Fruit fly (Drosophila melanogaster) whole organism, wandering third instar larva: ENCODE results near the gene Surf1.

Source experiments
- Abd-B ChIP-seq: fragments of >200 bp; optimal IDR thresholded peaks from 2 replicates; lab custom pipeline; 2017; ENCODE audit warnings: missing biosample characterization, missing genetic modification characterization
- Hnf4 ChIP-seq: fragments of 200-800 bp; sonication (Bioruptor generic); optimal IDR thresholded peaks from 2 replicates; lab custom pipeline; 2016; ENCODE audit warnings: missing biosample characterization, mild to moderate bottlenecking, missing genetic modification characterization
- Jra ChIP-seq: sonication (Bioruptor generic); optimal IDR thresholded peaks from 2 replicates; lab custom pipeline; 2016; ENCODE audit warnings: missing biosample characterization, missing genetic modification characterization
- Mio ChIP-seq: sonication (Bioruptor generic); optimal IDR thresholded peaks from 2 replicates; lab custom pipeline; 2016; ENCODE audit warnings: missing biosample characterization, missing genetic modification characterization
- Myc ChIP-seq: fragments of >200 bp; optimal IDR thresholded peaks from 2 replicates; lab custom pipeline; 2017
- br ChIP-seq: fragments of 200-800 bp; sonication (Bioruptor generic); optimal IDR thresholded peaks from 2 replicates; lab custom pipeline; 2016; ENCODE audit warnings: missing biosample characterization, missing genetic modification characterization
- dl ChIP-seq, 2 experiments: fragments of 175-275, 200-275 bp in 1 of 2; fragments of 200-275 bp in 1 of 2; sonication (Bioruptor generic); optimal IDR thresholded peaks; lab custom pipeline; 2018; ENCODE audit warnings: mild to moderate bottlenecking in 2 of 2, missing biosample characterization in 2 of 2, missing genetic modification characterization in 2 of 2, moderate library complexity in 2 of 2; ENCODE audit not compliant: partially characterized antibody in 2 of 2, insufficient read depth in 1 of 2
- ey ChIP-seq: fragments of 200-800 bp; sonication (Bioruptor generic); optimal IDR thresholded peaks from 2 replicates; lab custom pipeline; 2016; ENCODE audit warnings: missing biosample characterization, missing genetic modification characterization
- jim ChIP-seq: fragments of 175-275, 200-325 bp; sonication (Bioruptor generic); optimal IDR thresholded peaks from 2 replicates; lab custom pipeline; 2016; ENCODE audit warnings: missing biosample characterization, mild to moderate bottlenecking, missing genetic modification characterization
- lola ChIP-seq: fragments of >200 bp; optimal IDR thresholded peaks from 2 replicates; lab custom pipeline; 2017; ENCODE audit warnings: missing biosample characterization, missing genetic modification characterization
- psq ChIP-seq: fragments of 200-800 bp; sonication (Bioruptor generic); optimal IDR thresholded peaks from 3 replicates; lab custom pipeline; 2017; ENCODE audit warnings: missing biosample characterization, mild to moderate bottlenecking, missing genetic modification characterization, moderate library complexity
- tai ChIP-seq: sonication (Bioruptor generic); optimal IDR thresholded peaks from 2 replicates; lab custom pipeline; 2016; ENCODE audit warnings: missing biosample characterization, missing genetic modification characterization
- usp ChIP-seq: fragments of >200 bp; optimal IDR thresholded peaks from 2 replicates; lab custom pipeline; 2017; ENCODE audit warnings: missing biosample characterization, missing genetic modification characterization

dm6 chr3L:6968961-6969814 is 11.0 kb downstream of the Surf1 start, which contains the start of the genes Mis12 and CG9953:
- TF ChIP-seq usp (GFP tag; lab: Kevin White, UChicago), result no peak
- TF ChIP-seq Abd-B (GFP tag; lab: Kevin White, UChicago), result no peak
- no peak for TF ChIP-seq Mio
- no peak for TF ChIP-seq dl (GFP tag; optimal IDR thresholded peaks at IDR 0.05; lab: Kevin White, UChicago; ENCODE audit: insufficient read depth in 1 of 2, partially characterized antibody in 2 of 2)
- TF ChIP-seq psq (GFP tag; lab: Kevin White, UChicago), result peak; percentile 74
- no peak for TF ChIP-seq lola (GFP tag; lab: Kevin White, UChicago)
- no peak for TF ChIP-seq br (GFP tag; lab: Kevin White, UChicago)
- TF ChIP-seq Jra, result no peak
- no peak for TF ChIP-seq Hnf4 (GFP tag; lab: Kevin White, UChicago)
- TF ChIP-seq ey (GFP tag; lab: Kevin White, UChicago), result peak; percentile 22
- TF ChIP-seq jim (GFP tag; lab: Kevin White, UChicago), result no peak
- TF ChIP-seq Myc (lab: Kevin White, UChicago), result peak; percentile 96
- no peak for TF ChIP-seq tai (GFP tag; lab: Kevin White, UChicago)
